Worm (Caenorhabditis elegans): Measurements from ENCODE around the gene F32D8.3.

DNA sequence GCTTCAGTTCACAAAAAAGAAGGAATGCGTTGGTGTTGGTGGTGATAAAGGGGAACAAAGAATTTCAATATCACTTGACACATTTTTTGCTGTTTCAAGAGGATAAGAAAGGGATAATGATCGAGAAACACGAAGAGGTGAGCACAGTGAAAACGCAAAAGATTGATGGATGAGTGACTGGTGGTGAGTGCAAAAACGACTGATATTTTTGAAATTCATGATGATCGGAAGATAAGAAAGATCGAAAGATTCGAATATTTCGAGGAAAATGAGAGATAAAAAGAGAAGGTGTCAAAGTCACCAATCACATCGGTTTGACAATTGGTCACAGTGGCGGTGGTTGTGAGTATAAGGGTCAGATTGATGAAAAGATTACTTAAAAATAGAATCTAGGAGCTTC, 29.3 kb downstream of the F32D8.3 start:
- no peak for TF ChIP-seq pax-1 (tag; optimal IDR thresholded peaks at IDR 0.05)
- TF ChIP-seq rnt-1 (tag; optimal IDR thresholded peaks at IDR 0.05): no peak
- TF ChIP-seq zip-5 (tag; optimal IDR thresholded peaks at IDR 0.05): no peak
- TF ChIP-seq unc-86 (tag; optimal IDR thresholded peaks at IDR 0.05): no peak
- TF ChIP-seq ama-1 (optimal IDR thresholded peaks at IDR 0.05): no peak
- no peak for TF ChIP-seq lin-11 (tag; optimal IDR thresholded peaks at IDR 0.05)
- no peak for TF ChIP-seq hlh-15 (tag; optimal IDR thresholded peaks at IDR 0.05)
- no peak for TF ChIP-seq ets-4 (tag; optimal IDR thresholded peaks at IDR 0.05)
- peak; percentile 2 for TF ChIP-seq ceh-18 (tag; optimal IDR thresholded peaks at IDR 0.05)
- TF ChIP-seq pqm-1 (tag; optimal IDR thresholded peaks at IDR 0.05): no peak
- TF ChIP-seq nhr-11 (tag; optimal IDR thresholded peaks at IDR 0.05): no peak
- TF ChIP-seq hlh-6 (tag; optimal IDR thresholded peaks at IDR 0.05): no peak
- no peak for TF ChIP-seq hlh-30 (tag; optimal IDR thresholded peaks at IDR 0.05; ENCODE audit: insufficient read depth)
- no peak for TF ChIP-seq eyg-1 (tag; optimal IDR thresholded peaks at IDR 0.05)
